Comparison of ENCODE assay signal across 4 worm cellular contexts in genomic region chrX:3371264-3371663, ce11.
TF ChIP-seq lines count a peak whose summit lies in the region.

No protein-coding gene starts in this region.

TF ChIP-seq in whole organism, L2 larva, 48 proteins besides CTCF, POLR2A, EP300 and RAD21 (continued from another document):
- TF ChIP-seq Y55F3AM.14 (GFP tag; optimal IDR thresholded peaks at IDR 0.05; lab: Kevin White, UChicago) (peak; percentile 66), nhr-21 (tag; optimal IDR thresholded peaks at IDR 0.05; lab: Kevin White, UChicago) (peak; percentile 78), unc-62 (GFP tag; optimal IDR thresholded peaks at IDR 0.05; lab: Kevin White, UChicago) (no peak), lin-39 (tag; optimal IDR thresholded peaks at IDR 0.05; lab: Kevin White, UChicago) (no peak), elt-3 (tag; optimal IDR thresholded peaks at IDR 0.05; lab: Kevin White, UChicago) (no peak), lin-13 (GFP tag; optimal IDR thresholded peaks at IDR 0.05; lab: Kevin White, UChicago) (peak; percentile 38), snpc-4 (tag; optimal IDR thresholded peaks at IDR 0.05; lab: Kevin White, UChicago) (peak; percentile 33), unc-39 (tag; optimal IDR thresholded peaks at IDR 0.05; lab: Kevin White, UChicago) (no peak), egl-27 (tag; optimal IDR thresholded peaks at IDR 0.05; lab: Kevin White, UChicago) (peak; percentile 34), C34F6.9 (tag; optimal IDR thresholded peaks at IDR 0.05; lab: Kevin White, UChicago) (peak; percentile 37), nhr-129 (tag; optimal IDR thresholded peaks at IDR 0.05; lab: Kevin White, UChicago) (peak; percentile 89), nhr-237 (tag; optimal IDR thresholded peaks at IDR 0.05; lab: Kevin White, UChicago) (no peak), ztf-11 (tag; optimal IDR thresholded peaks at IDR 0.05; lab: Kevin White, UChicago) (no peak), blmp-1 (tag; optimal IDR thresholded peaks at IDR 0.05; lab: Kevin White, UChicago; ENCODE audit: insufficient read depth) (no peak), mdl-1 (tag; optimal IDR thresholded peaks at IDR 0.05; lab: Kevin White, UChicago) (peak in 1 of 2 experiments; percentile 14), alr-1 (tag; optimal IDR thresholded peaks at IDR 0.05; lab: Kevin White, UChicago) (no peak), elt-1 (tag; optimal IDR thresholded peaks at IDR 0.05; lab: Kevin White, UChicago) (no peak), fos-1 (tag; optimal IDR thresholded peaks at IDR 0.05; lab: Kevin White, UChicago) (peak; percentile 48), nhr-77 (tag; optimal IDR thresholded peaks at IDR 0.05; lab: Kevin White, UChicago) (no peak), ZK546.5 (tag; optimal IDR thresholded peaks at IDR 0.05; lab: Kevin White, UChicago) (no peak), skn-1 (tag; optimal IDR thresholded peaks at IDR 0.05; lab: Kevin White, UChicago) (no peak), aly-2 (tag; optimal IDR thresholded peaks at IDR 0.05; lab: Kevin White, UChicago) (no peak), nhr-11 (tag; optimal IDR thresholded peaks at IDR 0.05; lab: Kevin White, UChicago) (peak; percentile 40), ama-1 (optimal IDR thresholded peaks at IDR 0.05; lab: Kevin White, UChicago) (no peak), mbf-1 (tag; optimal IDR thresholded peaks at IDR 0.05; lab: Kevin White, UChicago) (no peak)

TF ChIP-seq in whole organism, L4 larva, 104 proteins besides CTCF, POLR2A, EP300 and RAD21 (continued from another document and continues in another):
- TF ChIP-seq madf-5 (GFP tag; IDR thresholded peaks at IDR 0.05; lab: Robert Waterston, UW) (peak; percentile 80 to 82; a peak in 2 of 4 replicates), F26F4.8 (GFP tag; conservative IDR thresholded peaks at IDR 0.05; lab: Robert Waterston, UW) (peak; percentile 81), nhr-25 (tag; optimal IDR thresholded peaks at IDR 0.05; lab: Kevin White, UChicago; ENCODE audit: borderline replicate concordance, insufficient read depth) (no peak), vab-7 (GFP tag; IDR thresholded peaks at IDR 0.05; lab: Robert Waterston, UW) (peak; percentile 93), zfp-2 (tag; optimal IDR thresholded peaks at IDR 0.05; lab: Kevin White, UChicago) (no peak), mep-1 (tag; optimal IDR thresholded peaks at IDR 0.05; lab: Kevin White, UChicago) (peak; percentile 78), zfp-3 (GFP tag; conservative IDR thresholded peaks at IDR 0.05; lab: Robert Waterston, UW) (peak; percentile 65; the same call in 1 of the 2 replicates), madf-9 (GFP tag; conservative IDR thresholded peaks at IDR 0.05; lab: Robert Waterston, UW) (peak; percentile 93), nhr-10 (tag; optimal IDR thresholded peaks at IDR 0.05; lab: Kevin White, UChicago) (no peak), aha-1 (tag; lab: Kevin White, UChicago) (peak; percentile 99), aly-2 (tag; optimal IDR thresholded peaks at IDR 0.05; lab: Kevin White, UChicago) (no peak), mdt-29 (GFP tag; IDR thresholded peaks at IDR 0.05; lab: Robert Waterston, UW) (peak; percentile 81; the same call in 1 of the 2 replicates), ces-1 (GFP tag; optimal IDR thresholded peaks at IDR 0.05; lab: Kevin White, UChicago) (no peak), ZK337.2 (GFP tag; IDR thresholded peaks at IDR 0.05; lab: Robert Waterston, UW) (no peak), ceh-32 (tag; optimal IDR thresholded peaks at IDR 0.05; lab: Kevin White, UChicago; ENCODE audit: poor library complexity) (peak; percentile 22), ama-1 (optimal IDR thresholded peaks at IDR 0.05; lab: Kevin White, UChicago) (no peak), daf-8 (GFP tag; IDR thresholded peaks at IDR 0.05; lab: Robert Waterston, UW) (no peak), mxl-3 (GFP tag; optimal IDR thresholded peaks at IDR 0.05; lab: Kevin White, UChicago) (peak; percentile 66), dmd-6 (GFP tag; IDR thresholded peaks at IDR 0.05; lab: Robert Waterston, UW) (peak; percentile 76), D1046.2 (GFP tag; IDR thresholded peaks at IDR 0.05; lab: Robert Waterston, UW) (peak; percentile 76), F37D6.2 (tag; optimal IDR thresholded peaks at IDR 0.05; lab: Kevin White, UChicago) (peak; percentile 66), F10B5.3 (tag; optimal IDR thresholded peaks at IDR 0.05; lab: Kevin White, UChicago) (no peak), daf-19 (GFP tag; conservative IDR thresholded peaks at IDR 0.05; lab: Robert Waterston, UW) (peak; percentile 93), egl-43 (GFP tag; IDR thresholded peaks at IDR 0.05; lab: Robert Waterston, UW) (peak; percentile 96), nhr-41 (GFP tag; IDR thresholded peaks at IDR 0.05; lab: Robert Waterston, UW) (peak; percentile 89), daf-16 (GFP tag; optimal IDR thresholded peaks at IDR 0.05; lab: Kevin White, UChicago) (peak; percentile 45 to 82), daf-16 (tag; optimal IDR thresholded peaks at IDR 0.05; lab: Kevin White, UChicago) (peak; percentile 89), nhr-11 (tag; optimal IDR thresholded peaks at IDR 0.05; lab: Kevin White, UChicago) (peak; percentile 33), set-16 (GFP tag; IDR thresholded peaks at IDR 0.05; lab: Robert Waterston, UW) (no peak), tra-1 (GFP tag; IDR thresholded peaks at IDR 0.05; lab: Robert Waterston, UW) (peak; percentile 72; the same call in 1 of the 2 replicates), pqm-1 (tag; optimal IDR thresholded peaks at IDR 0.05; lab: Kevin White, UChicago) (no peak), nhr-48 (tag; optimal IDR thresholded peaks at IDR 0.05; lab: Kevin White, UChicago) (peak; percentile 61), nhr-102 (tag; optimal IDR thresholded peaks at IDR 0.05; lab: Kevin White, UChicago) (peak; percentile 77), lin-38 (GFP tag; IDR thresholded peaks at IDR 0.05; lab: Robert Waterston, UW) (no peak), sdz-12 (GFP tag; optimal IDR thresholded peaks at IDR 0.05; lab: Kevin White, UChicago) (peak; percentile 84), ZK546.5 (tag; optimal IDR thresholded peaks at IDR 0.05; lab: Kevin White, UChicago) (no peak), ceh-62 (tag; optimal IDR thresholded peaks at IDR 0.05; lab: Kevin White, UChicago) (no peak)

TF ChIP-seq in whole organism, late embryonic, 69 proteins besides CTCF, POLR2A, EP300 and RAD21 (continued from another document and continues in another):
- TF ChIP-seq pros-1 (tag; optimal IDR thresholded peaks at IDR 0.05; lab: Kevin White, UChicago) (no peak), sdc-2 (tag; optimal IDR thresholded peaks at IDR 0.05; lab: Kevin White, UChicago) (peak; percentile 84), ceh-6 (GFP tag; optimal IDR thresholded peaks at IDR 0.05; lab: Kevin White, UChicago) (peak; percentile 89), pag-3 (tag; optimal IDR thresholded peaks at IDR 0.05; lab: Kevin White, UChicago; ENCODE audit: borderline replicate concordance) (no peak), ceh-45 (GFP tag; IDR thresholded peaks at IDR 0.05; lab: Robert Waterston, UW) (peak; percentile 82), ets-4 (tag; optimal IDR thresholded peaks at IDR 0.05; lab: Kevin White, UChicago) (peak; percentile 45), che-1 (tag; optimal IDR thresholded peaks at IDR 0.05; lab: Kevin White, UChicago) (peak; percentile 86), dmd-4 (tag; optimal IDR thresholded peaks at IDR 0.05; lab: Kevin White, UChicago; ENCODE audit: borderline replicate concordance) (peak; percentile 77), zip-5 (tag; optimal IDR thresholded peaks at IDR 0.05; lab: Kevin White, UChicago) (peak; percentile 42), fkh-6 (tag; optimal IDR thresholded peaks at IDR 0.05; lab: Kevin White, UChicago) (peak; percentile 77), ceh-18 (tag; optimal IDR thresholded peaks at IDR 0.05; lab: Kevin White, UChicago) (peak; percentile 81), Y22D7AL.16 (tag; optimal IDR thresholded peaks at IDR 0.05; lab: Kevin White, UChicago) (peak; percentile 79), elt-4 (tag; optimal IDR thresholded peaks at IDR 0.05; lab: Kevin White, UChicago) (no peak), ztf-16 (tag; optimal IDR thresholded peaks at IDR 0.05; lab: Kevin White, UChicago) (peak; percentile 83), K02D7.2 (tag; optimal IDR thresholded peaks at IDR 0.05; lab: Kevin White, UChicago) (peak; percentile 67), gmeb-2 (tag; optimal IDR thresholded peaks at IDR 0.05; lab: Kevin White, UChicago) (peak; percentile 91), ceh-22 (tag; optimal IDR thresholded peaks at IDR 0.05; lab: Kevin White, UChicago) (no peak), C38D4.7 (GFP tag; optimal IDR thresholded peaks at IDR 0.05; lab: Kevin White, UChicago) (peak; percentile 85), ahr-1 (tag; optimal IDR thresholded peaks at IDR 0.05; lab: Kevin White, UChicago) (peak; percentile 64), hlh-6 (tag; optimal IDR thresholded peaks at IDR 0.05; lab: Kevin White, UChicago) (peak; percentile 89), ceh-19 (GFP tag; optimal IDR thresholded peaks at IDR 0.05; lab: Kevin White, UChicago) (peak; percentile 88), syd-9 (tag; optimal IDR thresholded peaks at IDR 0.05; lab: Kevin White, UChicago) (peak; percentile 79), unc-55 (GFP tag; optimal IDR thresholded peaks at IDR 0.05; lab: Kevin White, UChicago) (peak; percentile 8), eyg-1 (tag; optimal IDR thresholded peaks at IDR 0.05; lab: Kevin White, UChicago) (peak; percentile 52), T23F11.4 (GFP tag; optimal IDR thresholded peaks at IDR 0.05; lab: Kevin White, UChicago) (peak; percentile 82), ceh-48 (tag; optimal IDR thresholded peaks at IDR 0.05; lab: Kevin White, UChicago) (peak; percentile 70), nfya-1 (tag; optimal IDR thresholded peaks at IDR 0.05; lab: Kevin White, UChicago) (peak; percentile 76), npax-4 (tag; optimal IDR thresholded peaks at IDR 0.05; lab: Kevin White, UChicago) (peak; percentile 65), F13H6.1 (tag; optimal IDR thresholded peaks at IDR 0.05; lab: Kevin White, UChicago) (peak; percentile 76), ceh-2 (tag; optimal IDR thresholded peaks at IDR 0.05; lab: Kevin White, UChicago) (peak; percentile 61), lin-11 (tag; optimal IDR thresholded peaks at IDR 0.05; lab: Kevin White, UChicago) (peak; percentile 76), hlh-30 (tag; optimal IDR thresholded peaks at IDR 0.05; lab: Kevin White, UChicago; ENCODE audit: insufficient read depth) (peak; percentile 51), mec-3 (tag; optimal IDR thresholded peaks at IDR 0.05; lab: Kevin White, UChicago; ENCODE audit: borderline replicate concordance) (no peak), fkh-10 (GFP tag; optimal IDR thresholded peaks at IDR 0.05; lab: Kevin White, UChicago) (peak; percentile 22), ttx-3 (tag; optimal IDR thresholded peaks at IDR 0.05; lab: Kevin White, UChicago) (peak; percentile 87), dve-1 (tag; optimal IDR thresholded peaks at IDR 0.05; lab: Kevin White, UChicago) (peak; percentile 48), unc-42 (tag; optimal IDR thresholded peaks at IDR 0.05; lab: Kevin White, UChicago) (peak; percentile 56), C08G9.2 (tag; optimal IDR thresholded peaks at IDR 0.05; lab: Kevin White, UChicago) (peak; percentile 76), pqm-1 (tag; optimal IDR thresholded peaks at IDR 0.05; lab: Kevin White, UChicago) (peak; percentile 58)

TF ChIP-seq in whole organism, mixed stage, embryonic, 35 proteins besides CTCF, POLR2A, EP300 and RAD21 (continued from another document):
- TF ChIP-seq pha-4 (tag; optimal IDR thresholded peaks at IDR 0.05; lab: Kevin White, UChicago) (peak; percentile 23), ceh-39 (tag; optimal IDR thresholded peaks at IDR 0.05; lab: Kevin White, UChicago) (no peak), elt-3 (tag; optimal IDR thresholded peaks at IDR 0.05; lab: Kevin White, UChicago) (no peak)
TF ChIP-seq in whole organism, mixed stage, embryonic: peak in this region for 25.
